Worm (Caenorhabditis elegans) whole organism, late embryonic: ENCODE measurements around the gene srx-113.

ENCODE experiments used
- C08G9.2 ChIP-seq: sonication (generic microtip); optimal IDR thresholded peaks from 2 replicates; lab custom pipeline; 2016; ENCODE audit warnings: mild to moderate bottlenecking, missing genetic modification characterization, moderate library complexity, missing compliant biosample characterization
- C38D4.7 ChIP-seq: fragments of 200-800 bp; sonication (Bioruptor generic); optimal IDR thresholded peaks from 2 replicates; lab custom pipeline; 2018; ENCODE audit warnings: mild to moderate bottlenecking, missing genetic modification characterization, moderate library complexity, missing compliant biosample characterization
- Y22D7AL.16 ChIP-seq: sonication (generic microtip); optimal IDR thresholded peaks from 2 replicates; lab custom pipeline; 2016; ENCODE audit warnings: missing genetic modification characterization, missing compliant biosample characterization
- ahr-1 ChIP-seq: sonication (generic microtip); optimal IDR thresholded peaks from 2 replicates; lab custom pipeline; 2016; ENCODE audit warnings: missing genetic modification characterization, missing compliant biosample characterization
- ama-1 ChIP-seq: fragments of 150-350 bp; optimal IDR thresholded peaks from 2 replicates; lab custom pipeline; 2014
- ceh-18 ChIP-seq: sonication (generic microtip); optimal IDR thresholded peaks from 2 replicates; lab custom pipeline; 2016; ENCODE audit warnings: missing genetic modification characterization, missing compliant biosample characterization
- ceh-19 ChIP-seq: fragments of 200-800 bp; sonication (Bioruptor generic); optimal IDR thresholded peaks from 2 replicates; lab custom pipeline; 2018; ENCODE audit warnings: mild to moderate bottlenecking, missing genetic modification characterization, missing compliant biosample characterization
- ceh-2 ChIP-seq: sonication (generic microtip); optimal IDR thresholded peaks from 2 replicates; lab custom pipeline; 2016; ENCODE audit warnings: missing genotype, missing genetic modification characterization, missing compliant biosample characterization
- ceh-22 ChIP-seq: sonication (generic microtip); optimal IDR thresholded peaks from 2 replicates; lab custom pipeline; 2017; ENCODE audit warnings: missing biosample characterization, missing genetic modification characterization
- ceh-24 ChIP-seq: sonication (generic microtip); optimal IDR thresholded peaks from 2 replicates; lab custom pipeline; 2016; ENCODE audit warnings: mild to moderate bottlenecking, missing genetic modification characterization, missing compliant biosample characterization
- ceh-31 ChIP-seq: sonication (generic microtip); optimal IDR thresholded peaks from 2 replicates; lab custom pipeline; 2016; ENCODE audit warnings: missing genetic modification characterization, missing compliant biosample characterization
- ceh-34 ChIP-seq: sonication (generic microtip); optimal IDR thresholded peaks from 2 replicates; lab custom pipeline; 2016; ENCODE audit warnings: mild to moderate bottlenecking, missing genetic modification characterization, missing compliant biosample characterization
- ceh-48 ChIP-seq: sonication (generic microtip); optimal IDR thresholded peaks from 2 replicates; lab custom pipeline; 2016; ENCODE audit warnings: missing genetic modification characterization, inconsistent platforms, missing compliant biosample characterization
- ceh-6 ChIP-seq: fragments of 200-800 bp; sonication (Bioruptor generic); optimal IDR thresholded peaks from 2 replicates; lab custom pipeline; 2018; ENCODE audit warnings: mild to moderate bottlenecking, missing genetic modification characterization, missing compliant biosample characterization
- dmd-4 ChIP-seq: sonication (generic microtip); optimal IDR thresholded peaks from 2 replicates; lab custom pipeline; 2016; ENCODE audit warnings: borderline replicate concordance, missing genetic modification characterization, missing compliant biosample characterization
- dve-1 ChIP-seq: sonication (generic microtip); optimal IDR thresholded peaks from 2 replicates; lab custom pipeline; 2017; ENCODE audit warnings: antibody characterized with exemption, mild to moderate bottlenecking, missing genetic modification characterization, missing compliant biosample characterization
- elt-4 ChIP-seq: sonication (generic microtip); optimal IDR thresholded peaks from 2 replicates; lab custom pipeline; 2016; ENCODE audit warnings: missing genetic modification characterization, missing compliant biosample characterization
- ets-4 ChIP-seq: sonication (generic microtip); optimal IDR thresholded peaks from 2 replicates; lab custom pipeline; 2016; ENCODE audit warnings: missing genetic modification characterization, missing compliant biosample characterization
- fkh-10 ChIP-seq: fragments of 150-350 bp; optimal IDR thresholded peaks from 2 replicates; lab custom pipeline; 2014; ENCODE audit warnings: missing biosample characterization, missing genetic modification reagents, missing genetic modification characterization
- hlh-15 ChIP-seq: sonication (generic microtip); optimal IDR thresholded peaks from 2 replicates; lab custom pipeline; 2016; ENCODE audit warnings: missing genetic modification characterization, missing compliant biosample characterization
- hlh-30 ChIP-seq: sonication (generic microtip); optimal IDR thresholded peaks from 2 replicates; lab custom pipeline; 2017; ENCODE audit warnings: antibody characterized with exemption, missing genetic modification characterization, missing compliant biosample characterization; ENCODE audit not compliant: insufficient read depth
- lim-6 ChIP-seq: sonication (generic microtip); optimal IDR thresholded peaks from 2 replicates; lab custom pipeline; 2016; ENCODE audit warnings: missing genetic modification characterization, missing compliant biosample characterization
- lin-11 ChIP-seq: fragments of 200-800 bp; sonication (Bioruptor generic); optimal IDR thresholded peaks from 2 replicates; lab custom pipeline; 2018; ENCODE audit warnings: mild to moderate bottlenecking, missing genetic modification characterization, missing compliant biosample characterization
- madf-2 ChIP-seq: sonication (generic microtip); optimal IDR thresholded peaks from 2 replicates; lab custom pipeline; 2017; ENCODE audit warnings: missing genetic modification characterization, missing compliant biosample characterization
- mec-3 ChIP-seq: sonication (generic microtip); optimal IDR thresholded peaks from 2 replicates; lab custom pipeline; 2016; ENCODE audit warnings: borderline replicate concordance, missing genetic modification characterization, missing compliant biosample characterization
- nfya-1 ChIP-seq: sonication (generic microtip); optimal IDR thresholded peaks from 2 replicates; lab custom pipeline; 2017; ENCODE audit warnings: missing genetic modification characterization, mild to moderate bottlenecking, missing compliant biosample characterization, antibody characterized with exemption, moderate library complexity
- nhr-11 ChIP-seq: fragments of 150-350 bp; optimal IDR thresholded peaks from 2 replicates; lab custom pipeline; 2014; ENCODE audit warnings: missing biosample characterization, missing genetic modification characterization
- nhr-232 ChIP-seq: sonication (generic microtip); optimal IDR thresholded peaks from 2 replicates; lab custom pipeline; 2016; ENCODE audit warnings: missing genetic modification characterization, missing compliant biosample characterization
- npax-4 ChIP-seq: sonication (generic microtip); optimal IDR thresholded peaks from 2 replicates; lab custom pipeline; 2016; ENCODE audit warnings: missing genetic modification characterization, missing compliant biosample characterization
- odd-2 ChIP-seq: sonication (generic microtip); optimal IDR thresholded peaks from 2 replicates; lab custom pipeline; 2017; ENCODE audit warnings: antibody characterized with exemption, mild to moderate bottlenecking, missing genetic modification characterization, missing compliant biosample characterization
- pax-1 ChIP-seq: fragments of 150-350 bp; optimal IDR thresholded peaks from 2 replicates; lab custom pipeline; 2014; ENCODE audit warnings: missing biosample characterization, missing genetic modification characterization
- pha-2 ChIP-seq: sonication (generic microtip); optimal IDR thresholded peaks from 2 replicates; lab custom pipeline; 2017; ENCODE audit warnings: mild to moderate bottlenecking, missing genetic modification characterization, missing compliant biosample characterization
- pqm-1 ChIP-seq: sonication (generic microtip); optimal IDR thresholded peaks from 2 replicates; lab custom pipeline; 2016; ENCODE audit warnings: missing genetic modification characterization, missing compliant biosample characterization
- ref-2 ChIP-seq: sonication (generic microtip); optimal IDR thresholded peaks from 2 replicates; lab custom pipeline; 2016; ENCODE audit warnings: missing genetic modification characterization, missing compliant biosample characterization
- sox-2 ChIP-seq: fragments of 200-800 bp; sonication (Bioruptor generic); IDR thresholded peaks from 2 replicates; pipeline ENCODE4 v1.3.6; 2022; ENCODE audit warnings: missing genetic modification reagents, missing genetic modification characterization, missing compliant biosample characterization
- syd-9 ChIP-seq: sonication (generic microtip); optimal IDR thresholded peaks from 2 replicates; lab custom pipeline; 2016; ENCODE audit warnings: mild to moderate bottlenecking, missing genetic modification characterization, moderate library complexity, missing compliant biosample characterization
- tbx-2 ChIP-seq: sonication (generic microtip); optimal IDR thresholded peaks from 2 replicates; lab custom pipeline; 2016; ENCODE audit warnings: missing genetic modification characterization, missing compliant biosample characterization
- tbx-7 ChIP-seq: sonication (generic microtip); optimal IDR thresholded peaks from 2 replicates; lab custom pipeline; 2016; ENCODE audit warnings: missing genotype, missing genetic modification characterization, missing compliant biosample characterization
- unc-3 ChIP-seq, 2 experiments: fragments of 200-800 bp in 1 of 2; sonication (Bioruptor generic) in 1 of 2; sonication (generic microtip) in 1 of 2; conservative IDR thresholded peaks in 1 of 2; optimal IDR thresholded peaks in 1 of 2; 2 replicates each; pipeline versions ENCODE4 v1.3.6 to Lab custom; 2016 to 2022; ENCODE audit warnings: missing compliant biosample characterization in 2 of 2, missing genetic modification characterization in 2 of 2, missing genetic modification reagents in 1 of 2
- unc-42 ChIP-seq: sonication (generic microtip); optimal IDR thresholded peaks from 2 replicates; lab custom pipeline; 2016; ENCODE audit warnings: missing genotype, missing genetic modification characterization, missing compliant biosample characterization
- unc-55 ChIP-seq: sonication (generic microtip); optimal IDR thresholded peaks from 2 replicates; lab custom pipeline; 2017; ENCODE audit warnings: missing biosample characterization, missing genetic modification reagents, missing genetic modification characterization
- unc-86 ChIP-seq: sonication (generic microtip); optimal IDR thresholded peaks from 2 replicates; lab custom pipeline; 2016; ENCODE audit warnings: missing genetic modification characterization, missing compliant biosample characterization
- zip-5 ChIP-seq: sonication (generic microtip); optimal IDR thresholded peaks from 2 replicates; lab custom pipeline; 2016; ENCODE audit warnings: missing genetic modification characterization, missing compliant biosample characterization
- ztf-16 ChIP-seq: sonication (generic microtip); optimal IDR thresholded peaks from 2 replicates; lab custom pipeline; 2017; ENCODE audit warnings: missing genetic modification characterization, missing compliant biosample characterization

The srx-113 gene

DNA sequence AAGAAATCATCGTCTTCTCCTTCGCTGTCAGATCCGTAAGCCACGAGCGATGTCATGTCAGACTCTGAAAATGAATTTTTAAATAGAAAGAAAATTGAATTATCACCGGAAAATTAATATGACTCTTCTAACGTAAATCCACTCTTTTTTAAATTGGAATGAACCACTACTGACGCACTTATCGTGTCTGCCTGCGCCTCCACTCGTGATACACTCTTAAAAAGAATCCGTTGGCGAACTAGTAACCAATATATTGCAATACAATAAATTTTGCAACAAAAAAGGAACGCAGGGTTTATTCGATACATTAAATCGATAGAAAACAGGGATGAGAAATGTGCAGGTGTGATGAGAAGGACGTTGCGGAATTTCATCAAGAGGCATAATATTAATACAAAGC lies 27.5 kb upstream of the srx-113 start, which contains the start of gene ccch-3:
Gene ccch-3 (minus strand): TSS at position 262 of the 400 bp plus-strand sequence.
- TF ChIP-seq ceh-19 (GFP tag; lab: Kevin White, UChicago) (no peak), unc-42 (tag; lab: Kevin White, UChicago) (peak; percentile 83), nhr-11 (tag; lab: Kevin White, UChicago) (no peak), mec-3 (tag; lab: Kevin White, UChicago) (no peak), hlh-30 (tag; lab: Kevin White, UChicago) (peak; percentile 37), ceh-31 (tag; lab: Kevin White, UChicago) (peak; percentile 14), ztf-16 (peak; percentile 4)
- TF ChIP-seq, all 69 proteins: peak for 4

DNA sequence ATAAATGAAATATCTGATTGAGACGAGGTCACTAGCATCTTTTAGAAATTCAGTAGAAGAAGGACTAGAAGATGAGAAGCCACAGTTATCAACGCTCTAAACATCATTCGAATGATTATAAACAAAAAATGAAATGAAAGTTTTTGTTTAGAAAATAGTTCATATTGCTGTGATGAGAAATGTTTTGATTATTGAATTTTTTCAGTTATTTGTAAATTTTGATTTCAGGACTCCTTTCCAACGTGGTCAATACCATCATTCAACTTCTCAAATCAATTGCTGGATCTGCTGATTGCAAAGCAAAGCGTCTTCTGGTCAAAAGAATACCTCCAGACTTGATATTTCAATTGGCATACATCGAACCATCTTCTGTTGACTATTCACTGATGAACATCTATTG lies 26.2 kb upstream of the srx-113 start, which contains the start of gene W05B10.6:
Gene W05B10.6 (minus strand): TSS at position 101 of the 400 bp plus-strand sequence.
- TF ChIP-seq sox-2 (GFP tag; lab: Robert Waterston, UW) (no peak), hlh-30 (tag; lab: Kevin White, UChicago) (no peak), zip-5 (tag; lab: Kevin White, UChicago) (no peak), ahr-1 (no peak), C38D4.7 (GFP tag; lab: Kevin White, UChicago) (no peak), hlh-15 (tag; lab: Kevin White, UChicago) (no peak), unc-42 (tag; lab: Kevin White, UChicago) (no peak), ceh-31 (tag; lab: Kevin White, UChicago) (no peak), elt-4 (tag; lab: Kevin White, UChicago) (no peak), nhr-11 (tag; lab: Kevin White, UChicago) (no peak), pha-2 (tag; lab: Kevin White, UChicago) (no peak), ceh-34 (tag; lab: Kevin White, UChicago) (no peak), madf-2 (tag; lab: Kevin White, UChicago) (no peak), lin-11 (no peak), nhr-232 (tag; lab: Kevin White, UChicago) (no peak), ama-1 (lab: Kevin White, UChicago) (no peak), ceh-24 (tag; lab: Kevin White, UChicago) (no peak), pqm-1 (tag; lab: Kevin White, UChicago) (no peak), dve-1 (tag; lab: Kevin White, UChicago) (no peak)

DNA sequence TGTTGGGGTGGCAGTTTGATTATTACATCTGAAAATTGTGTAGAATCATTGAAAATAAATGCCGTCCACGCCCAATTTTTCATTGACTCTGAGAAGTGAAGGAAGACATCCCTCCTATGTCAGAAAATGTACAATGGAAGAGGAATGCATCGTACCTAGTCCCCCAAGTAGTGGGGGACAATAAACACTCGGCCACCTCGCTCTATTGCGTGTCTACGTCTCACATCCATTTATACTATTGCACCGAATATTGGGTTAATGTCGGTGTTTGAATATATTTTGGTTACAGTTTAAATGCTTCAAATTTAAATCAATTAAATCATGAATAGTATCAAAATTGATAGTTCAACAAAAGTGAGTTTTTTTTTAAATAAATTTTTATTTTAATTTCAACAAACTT lies 17.7 kb upstream of the srx-113 start, which contains the start of gene lin-25:
Gene lin-25 (plus strand): TSS at position 290 of the 400 bp plus-strand sequence.
- TF ChIP-seq ref-2 (tag; lab: Kevin White, UChicago) = no peak
- TF ChIP-seq lim-6 (tag; lab: Kevin White, UChicago) = no peak
- TF ChIP-seq ceh-22 (tag; lab: Kevin White, UChicago) = no peak
- no peak for TF ChIP-seq dmd-4 (tag; lab: Kevin White, UChicago)
- TF ChIP-seq ets-4 = peak; percentile 41
- TF ChIP-seq unc-86 (tag; lab: Kevin White, UChicago) = no peak
- no peak for TF ChIP-seq mec-3 (tag; lab: Kevin White, UChicago)
- TF ChIP-seq odd-2 (tag; lab: Kevin White, UChicago) = no peak
- no peak for TF ChIP-seq nhr-11 (tag; lab: Kevin White, UChicago)
- no peak for TF ChIP-seq ceh-48 (tag; lab: Kevin White, UChicago)
- TF ChIP-seq npax-4 (tag; lab: Kevin White, UChicago) = no peak
- TF ChIP-seq unc-3 (GFP tag; conservative IDR thresholded peaks at IDR 0.05; lab: Robert Waterston, UW) = no peak
- TF ChIP-seq unc-3 (tag; optimal IDR thresholded peaks at IDR 0.05; lab: Kevin White, UChicago) = no peak
- no peak for TF ChIP-seq pax-1
- peak; percentile 57 for TF ChIP-seq ceh-2 (tag; lab: Kevin White, UChicago)
- no peak for TF ChIP-seq zip-5 (tag; lab: Kevin White, UChicago)
- TF ChIP-seq fkh-10 (GFP tag; lab: Kevin White, UChicago) = no peak
- no peak for TF ChIP-seq hlh-30 (tag; lab: Kevin White, UChicago)
- TF ChIP-seq tbx-7 (tag; lab: Kevin White, UChicago) = no peak
- no peak for TF ChIP-seq Y22D7AL.16
- no peak for TF ChIP-seq ceh-18 (tag; lab: Kevin White, UChicago)
- peak; percentile 67 for TF ChIP-seq ceh-31 (tag; lab: Kevin White, UChicago)
- peak; percentile 6 for TF ChIP-seq nfya-1
- TF ChIP-seq unc-55 (GFP tag; lab: Kevin White, UChicago) = no peak
- no peak for TF ChIP-seq hlh-15 (tag; lab: Kevin White, UChicago)
- TF ChIP-seq ztf-16 = no peak
- no peak for TF ChIP-seq ceh-6 (GFP tag; lab: Kevin White, UChicago)
- no peak for TF ChIP-seq C08G9.2 (tag; lab: Kevin White, UChicago)
- TF ChIP-seq unc-42 (tag; lab: Kevin White, UChicago) = peak; percentile 50
- TF ChIP-seq elt-4 (tag; lab: Kevin White, UChicago) = no peak
- TF ChIP-seq pqm-1 (tag; lab: Kevin White, UChicago) = no peak
- TF ChIP-seq syd-9 (tag; lab: Kevin White, UChicago) = no peak
- TF ChIP-seq tbx-2 (tag; lab: Kevin White, UChicago) = peak; percentile 43
